Fruit fly (Drosophila melanogaster) whole organism, prepupa: ENCODE measurements around the gene pont.
A peak's percentile ranks its signal among the peaks of the same experiment; 100 is the strongest.

Source experiments
- Blimp-1 ChIP-seq: fragments of 200-800 bp; sonication (Bioruptor generic); optimal IDR thresholded peaks from 3 replicates; lab custom pipeline; 2017; ENCODE audit warnings: missing biosample characterization, missing genetic modification characterization, mild to moderate bottlenecking, moderate library complexity, missing genetic modification reagents
- CG10669 ChIP-seq: fragments of 200-800 bp; sonication (Bioruptor generic); optimal IDR thresholded peaks from 3 replicates; lab custom pipeline; 2018; ENCODE audit warnings: missing biosample characterization, mild to moderate bottlenecking, missing genetic modification characterization, moderate library complexity
- CG11294 ChIP-seq: fragments of 200-800 bp; sonication (Bioruptor generic); IDR thresholded peaks from 2 replicates; pipeline ENCODE4 v1.3.6; 2022; ENCODE audit warnings: missing biosample characterization, missing genetic modification characterization
- CG11762 ChIP-seq: fragments of 200-800 bp; sonication (Bioruptor generic); optimal IDR thresholded peaks from 3 replicates; lab custom pipeline; 2016; ENCODE audit warnings: missing biosample characterization, missing genetic modification characterization; ENCODE audit not compliant: insufficient read depth
- CG11902 ChIP-seq: fragments of 200-800 bp; sonication (Bioruptor generic); optimal IDR thresholded peaks from 3 replicates; lab custom pipeline; 2016; ENCODE audit warnings: missing biosample characterization, missing genetic modification characterization
- CG15336 ChIP-seq: fragments of 200-800 bp; sonication (Bioruptor generic); IDR thresholded peaks from 2 replicates; pipeline ENCODE4 v1.3.6; 2022; ENCODE audit warnings: missing biosample characterization, missing genetic modification characterization
- CG32006 ChIP-seq: fragments of 200-800 bp; sonication (Bioruptor generic); optimal IDR thresholded peaks from 3 replicates; lab custom pipeline; 2017; ENCODE audit warnings: missing biosample characterization, mild to moderate bottlenecking, missing genetic modification characterization
- CG34406 ChIP-seq: fragments of 200-800 bp; sonication (Bioruptor generic); optimal IDR thresholded peaks from 3 replicates; lab custom pipeline; 2016; ENCODE audit warnings: missing biosample characterization, missing genetic modification characterization
- CG3919 ChIP-seq: fragments of 200-800 bp; sonication (Bioruptor generic); optimal IDR thresholded peaks from 3 replicates; lab custom pipeline; 2016; ENCODE audit warnings: missing biosample characterization, missing genetic modification characterization
- CG4318 ChIP-seq: fragments of 200-800 bp; sonication (Bioruptor generic); optimal IDR thresholded peaks from 3 replicates; lab custom pipeline; 2017; ENCODE audit warnings: missing biosample characterization, mild to moderate bottlenecking, missing genetic modification characterization
- CG6163 ChIP-seq: fragments of 200-800 bp; sonication (Bioruptor generic); IDR thresholded peaks from 3 replicates; pipeline ENCODE4 v1.3.6; 2022; ENCODE audit warnings: missing biosample characterization, missing genetic modification characterization
- CG7368 ChIP-seq: fragments of 200-800 bp; sonication (Bioruptor generic); optimal IDR thresholded peaks from 3 replicates; lab custom pipeline; 2016; ENCODE audit warnings: missing biosample characterization, missing genetic modification characterization
- Eip78C ChIP-seq: fragments of 200-800 bp; sonication (Bioruptor generic); peaks from one replicate; lab custom pipeline; 2016; ENCODE audit warnings: missing biosample characterization, missing genetic modification characterization
- Gug ChIP-seq: fragments of 200-800 bp; sonication (Bioruptor generic); IDR thresholded peaks from 2 replicates; pipeline ENCODE4 v1.3.6; 2022; ENCODE audit warnings: missing biosample characterization, missing genetic modification characterization
- Hr38 ChIP-seq: sonication (Bioruptor generic); optimal IDR thresholded peaks from 2 replicates; lab custom pipeline; 2016; ENCODE audit warnings: missing biosample characterization, missing genetic modification characterization
- Hr39 ChIP-seq: fragments of 200-800 bp; sonication (Bioruptor generic); optimal IDR thresholded peaks from 2 replicates; lab custom pipeline; 2016; ENCODE audit warnings: missing biosample characterization, missing genetic modification characterization
- Met ChIP-seq: fragments of 200-800 bp; sonication (Bioruptor generic); optimal IDR thresholded peaks from 3 replicates; lab custom pipeline; 2016; ENCODE audit warnings: missing biosample characterization, missing genetic modification characterization
- Smox ChIP-seq: fragments of 200-800 bp; sonication (Bioruptor generic); optimal IDR thresholded peaks from 3 replicates; lab custom pipeline; 2016; ENCODE audit warnings: missing biosample characterization, missing genetic modification characterization
- Sox14 ChIP-seq: fragments of 200-800 bp; sonication (Bioruptor generic); optimal IDR thresholded peaks from 3 replicates; lab custom pipeline; 2016; ENCODE audit warnings: missing biosample characterization, missing genetic modification characterization
- Sox15 ChIP-seq: fragments of 200-800 bp; sonication (Bioruptor generic); optimal IDR thresholded peaks from 3 replicates; lab custom pipeline; 2016; ENCODE audit warnings: missing biosample characterization, missing genetic modification characterization
- achi ChIP-seq: fragments of 200-800 bp; sonication (Bioruptor generic); optimal IDR thresholded peaks from 3 replicates; lab custom pipeline; 2016; ENCODE audit warnings: missing biosample characterization, missing genetic modification characterization
- acj6 ChIP-seq: fragments of 200-800 bp; sonication (Bioruptor generic); optimal IDR thresholded peaks from 3 replicates; lab custom pipeline; 2016; ENCODE audit warnings: missing biosample characterization, missing genetic modification characterization
- cyc ChIP-seq: fragments of 200-800 bp; sonication (Bioruptor generic); optimal IDR thresholded peaks from 3 replicates; lab custom pipeline; 2016; ENCODE audit warnings: missing biosample characterization, missing genetic modification characterization
- dac ChIP-seq: fragments of 200-800 bp; sonication (Bioruptor generic); optimal IDR thresholded peaks from 2 replicates; lab custom pipeline; 2017; ENCODE audit warnings: missing biosample characterization, mild to moderate bottlenecking, missing genetic modification characterization
- dsx ChIP-seq: fragments of 200-800 bp; optimal IDR thresholded peaks from 3 replicates; lab custom pipeline; 2019; ENCODE audit warnings: missing biosample characterization, mild to moderate bottlenecking, missing genetic modification characterization, moderate library complexity; ENCODE audit not compliant: poor library complexity, severe bottlenecking
- esn ChIP-seq: fragments of 200-800 bp; sonication (Bioruptor generic); optimal IDR thresholded peaks from 2 replicates; lab custom pipeline; 2016; ENCODE audit warnings: missing biosample characterization, mild to moderate bottlenecking, missing genetic modification characterization, moderate library complexity
- fd59A ChIP-seq: fragments of 200-800 bp; sonication (Bioruptor generic); optimal IDR thresholded peaks from 2 replicates; lab custom pipeline; 2017; ENCODE audit warnings: missing biosample characterization, mild to moderate bottlenecking, missing genetic modification characterization, missing genetic modification reagents
- fd85E ChIP-seq: fragments of 200-800 bp; sonication (Bioruptor generic); optimal IDR thresholded peaks from 3 replicates; lab custom pipeline; 2016; ENCODE audit warnings: missing biosample characterization, missing genetic modification characterization
- fkh ChIP-seq: fragments of 200-800 bp; sonication (Bioruptor generic); optimal IDR thresholded peaks from 3 replicates; lab custom pipeline; 2017; ENCODE audit warnings: missing biosample characterization, mild to moderate bottlenecking, missing genetic modification characterization, moderate library complexity
- net ChIP-seq: fragments of 200-800 bp; sonication (Bioruptor generic); optimal IDR thresholded peaks from 3 replicates; lab custom pipeline; 2016; ENCODE audit warnings: missing biosample characterization, missing genetic modification characterization
- salr ChIP-seq, 2 experiments: fragments of 200-800 bp; sonication (Bioruptor generic); optimal IDR thresholded peaks; 3 replicates each; lab custom pipeline; 2016 to 2018; ENCODE audit warnings: missing biosample characterization in 2 of 2, missing genetic modification characterization in 2 of 2, mild to moderate bottlenecking in 1 of 2
- ss ChIP-seq, 2 experiments: fragments of 200-800 bp; sonication (Bioruptor generic); optimal IDR thresholded peaks; 2 replicates in 1 of 2; 3 replicates in 1 of 2; lab custom pipeline; 2017 to 2018; ENCODE audit warnings: mild to moderate bottlenecking in 2 of 2, missing biosample characterization in 2 of 2, missing genetic modification characterization in 2 of 2, moderate library complexity in 1 of 2
- svp ChIP-seq: fragments of 200-800 bp; sonication (Bioruptor generic); peaks from one replicate; lab custom pipeline; 2016; ENCODE audit warnings: missing biosample characterization, missing genetic modification characterization
- topi ChIP-seq: fragments of 200-800 bp; sonication (Bioruptor generic); optimal IDR thresholded peaks from 3 replicates; lab custom pipeline; 2016; ENCODE audit warnings: missing biosample characterization, missing genetic modification characterization
- vri ChIP-seq: fragments of 200-800 bp; sonication (Bioruptor generic); optimal IDR thresholded peaks from 3 replicates; lab custom pipeline; 2016; ENCODE audit warnings: missing biosample characterization, mild to moderate bottlenecking, missing genetic modification characterization

Gene pont

dm6 chr3R:10226132-10227023 is 35.5 kb upstream of the pont start:
- TF ChIP-seq achi (GFP tag; lab: Kevin White, UChicago) (peak; percentile 60), dac (GFP tag; lab: Kevin White, UChicago) (no peak), Met (GFP tag; lab: Kevin White, UChicago) (no peak), Eip78C (GFP tag; lab: Kevin White, UChicago) (no peak), acj6 (GFP tag; lab: Kevin White, UChicago) (no peak), CG11902 (GFP tag; lab: Kevin White, UChicago) (no peak), fkh (GFP tag; lab: Kevin White, UChicago) (no peak), svp (GFP tag; lab: Kevin White, UChicago) (peak; percentile 20), Gug (GFP tag; lab: Robert Waterston, UW) (no peak)
- TF ChIP-seq, all 60 proteins: peak for 2

DNA sequence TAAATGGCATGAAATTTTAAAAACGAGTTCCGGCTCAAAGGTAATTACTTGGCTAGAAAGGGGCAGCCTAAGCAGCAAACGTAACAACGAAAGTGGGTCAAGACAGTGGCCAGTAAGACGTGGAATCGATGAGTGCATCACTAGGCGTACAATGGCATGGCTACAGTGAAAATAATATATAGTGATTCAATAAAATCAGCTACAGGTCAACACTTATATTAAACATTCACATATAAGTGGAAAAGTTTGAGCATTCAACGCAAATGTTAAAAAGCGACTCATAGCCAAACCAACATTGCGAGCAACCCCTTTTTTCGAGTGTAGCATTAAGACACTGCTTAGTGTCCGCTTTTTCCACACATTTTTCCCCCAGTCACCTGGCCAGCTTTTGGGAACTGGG is 33.9 kb upstream of the pont start:
- no peak for TF ChIP-seq vri
- TF ChIP-seq CG34406 (GFP tag; lab: Kevin White, UChicago): no peak
- no peak for TF ChIP-seq CG10669
- TF ChIP-seq fd59A (GFP tag; lab: Kevin White, UChicago): no peak
- no peak for TF ChIP-seq Smox (GFP tag; lab: Kevin White, UChicago)
- TF ChIP-seq CG11294 (GFP tag; lab: Robert Waterston, UW): no peak
- no peak for TF ChIP-seq CG11762 (GFP tag; lab: Kevin White, UChicago)
- TF ChIP-seq Sox15 (GFP tag; lab: Kevin White, UChicago): no peak
- no peak for TF ChIP-seq CG3919
- no peak for TF ChIP-seq Sox14 (GFP tag; lab: Kevin White, UChicago)
- no peak for TF ChIP-seq Blimp-1
- TF ChIP-seq CG32006 (GFP tag; lab: Kevin White, UChicago): peak; percentile 25
- no peak for TF ChIP-seq ss (GFP tag; optimal IDR thresholded peaks at IDR 0.05; lab: Kevin White, UChicago)
- no peak for TF ChIP-seq svp (GFP tag; lab: Kevin White, UChicago)
- 0 out of 3 replicates have a peak, but pooled peaks have one; percentile 21 for TF ChIP-seq CG6163 (GFP tag; lab: Robert Waterston, UW)

dm6 chr3R:10251218-10251617 is 10.7 kb upstream of the pont start, which contains the start of gene CG3999:
Gene CG3999 (plus strand): TSS chr3R:10251518.
- no peak for TF ChIP-seq CG11294 (GFP tag; lab: Robert Waterston, UW)
- TF ChIP-seq esn: no peak
- no peak for TF ChIP-seq Gug (GFP tag; lab: Robert Waterston, UW)
- TF ChIP-seq CG15336 (GFP tag; lab: Robert Waterston, UW): no peak
- TF ChIP-seq cyc (GFP tag; lab: Kevin White, UChicago): no peak
- TF ChIP-seq CG4318: no peak
- no peak for TF ChIP-seq CG7368 (GFP tag; lab: Kevin White, UChicago)
- no peak for TF ChIP-seq vri
- TF ChIP-seq salr (GFP tag; optimal IDR thresholded peaks at IDR 0.05; lab: Kevin White, UChicago): no peak
- no peak for TF ChIP-seq dsx (GFP tag; lab: Kevin White, UChicago)
- TF ChIP-seq fd85E: no peak
- no peak for TF ChIP-seq CG32006 (GFP tag; lab: Kevin White, UChicago)
- TF ChIP-seq achi (GFP tag; lab: Kevin White, UChicago): no peak
- no peak for TF ChIP-seq net (GFP tag; lab: Kevin White, UChicago)
- no peak for TF ChIP-seq topi (GFP tag; lab: Kevin White, UChicago)
- TF ChIP-seq Hr39 (GFP tag; lab: Kevin White, UChicago): no peak
- no peak for TF ChIP-seq CG6163 (GFP tag; lab: Robert Waterston, UW)
- no peak for TF ChIP-seq Hr38 (GFP tag; lab: Kevin White, UChicago)
- no peak for TF ChIP-seq fd59A (GFP tag; lab: Kevin White, UChicago)
- TF ChIP-seq acj6 (GFP tag; lab: Kevin White, UChicago): no peak
